Worm (Caenorhabditis elegans) whole organism, L4 larva: ENCODE data around the gene K03B8.14.

Experiments used
- ama-1 ChIP-seq: fragments of 150-350 bp; optimal IDR thresholded peaks from 2 replicates; lab custom pipeline; 2014; ENCODE audit warnings: inconsistent platforms, mixed read lengths
- ceh-82 ChIP-seq: sonication (generic microtip); optimal IDR thresholded peaks from 2 replicates; lab custom pipeline; 2017; ENCODE audit warnings: missing biosample characterization, missing genetic modification characterization
- fkh-10 ChIP-seq: fragments of 150-350 bp; optimal IDR thresholded peaks from 2 replicates; lab custom pipeline; 2014; ENCODE audit warnings: missing biosample characterization, missing genetic modification reagents, missing genetic modification characterization
- gei-8 ChIP-seq: fragments of 200-800 bp; sonication (Bioruptor generic); optimal IDR thresholded peaks from 2 replicates; lab custom pipeline; 2018; ENCODE audit warnings: mild to moderate bottlenecking, missing genetic modification characterization, missing compliant biosample characterization
- madf-5 ChIP-seq, 2 experiments: fragments of 200-800 bp; sonication (Bioruptor generic); IDR thresholded peaks; 2 replicates each; pipeline ENCODE4 v1.3.6; 2022; ENCODE audit warnings: missing compliant biosample characterization in 2 of 2, missing genetic modification characterization in 2 of 2
- mdl-1 ChIP-seq, 2 experiments: fragments of 150-350 bp in 1 of 2; sonication (generic microtip) in 1 of 2; optimal IDR thresholded peaks; 2 replicates each; lab custom pipeline; 2014 to 2017; ENCODE audit warnings: missing biosample characterization in 2 of 2, missing genetic modification characterization in 2 of 2
- mes-2 ChIP-seq: sonication (generic microtip); optimal IDR thresholded peaks from 2 replicates; lab custom pipeline; 2016; ENCODE audit warnings: missing genotype, mild to moderate bottlenecking, missing genetic modification characterization, missing compliant biosample characterization; ENCODE audit not compliant: poor library complexity, severe bottlenecking
- nhr-10 ChIP-seq: fragments of 150-350 bp; optimal IDR thresholded peaks from 2 replicates; lab custom pipeline; 2014; ENCODE audit warnings: missing biosample characterization, missing genetic modification characterization
- unc-39 ChIP-seq: sonication (generic microtip); optimal IDR thresholded peaks from 2 replicates; lab custom pipeline; 2017; ENCODE audit warnings: missing biosample characterization, missing genetic modification characterization
- unc-62 ChIP-seq, 3 experiments: fragments of 150-350 bp in 1 of 3; sonication (generic microtip); optimal IDR thresholded peaks in 2 of 3; peaks in 1 of 3; 1 replicate in 1 of 3; 2 replicates in 2 of 3; lab custom pipeline; 2014 to 2017; ENCODE audit warnings: missing biosample characterization in 3 of 3, missing genetic modification characterization in 3 of 3, missing genetic modification reagents in 3 of 3, missing genotype in 1 of 3
- zag-1 ChIP-seq: fragments of 150-350 bp; optimal IDR thresholded peaks from 2 replicates; lab custom pipeline; 2014; ENCODE audit warnings: missing biosample characterization, missing genetic modification characterization
- zfp-3 ChIP-seq: fragments of 200-800 bp; sonication (Bioruptor generic); conservative IDR thresholded peaks from 2 replicates; pipeline ENCODE4 v1.3.6; 2022; ENCODE audit warnings: missing genetic modification reagents, missing genetic modification characterization, missing compliant biosample characterization
- ztf-7 ChIP-seq: fragments of 150-350 bp; optimal IDR thresholded peaks from 2 replicates; lab custom pipeline; 2014; ENCODE audit warnings: missing biosample characterization, missing genetic modification characterization

ce11 chrV:11380571-11380970 lies 9.7 kb upstream of the K03B8.14 start:
- peak in 1 of 2 experiments; percentile 68 for TF ChIP-seq unc-62 (GFP tag; optimal IDR thresholded peaks at IDR 0.05 in 1 of 2; lab: Kevin White, UChicago)
- TF ChIP-seq unc-62 (tag; optimal IDR thresholded peaks at IDR 0.05; lab: Kevin White, UChicago), result no peak
- TF ChIP-seq ztf-7 (tag; lab: Kevin White, UChicago), result no peak
- TF ChIP-seq unc-39 (tag; lab: Kevin White, UChicago), result no peak
- no peak for TF ChIP-seq ama-1 (lab: Kevin White, UChicago)
- no peak for TF ChIP-seq zfp-3 (GFP tag; lab: Robert Waterston, UW)
- TF ChIP-seq gei-8 (GFP tag; lab: Kevin White, UChicago), result no peak
- TF ChIP-seq zag-1 (tag; lab: Kevin White, UChicago), result no peak
- TF ChIP-seq mes-2, result no peak
- TF ChIP-seq mdl-1 (tag; optimal IDR thresholded peaks at IDR 0.05; lab: Kevin White, UChicago), result no peak
- no peak for TF ChIP-seq nhr-10 (tag; lab: Kevin White, UChicago)
- TF ChIP-seq madf-5 (GFP tag; IDR thresholded peaks at IDR 0.05; lab: Robert Waterston, UW), result no peak
- peak; percentile 38 for TF ChIP-seq fkh-10 (GFP tag; lab: Kevin White, UChicago)
- no peak for TF ChIP-seq ceh-82 (tag; lab: Kevin White, UChicago)
